Worm (Caenorhabditis elegans) whole organism, L1 larva: ENCODE results near the gene wago-5.
A peak's percentile ranks its signal among the peaks of the same experiment; 100 is the strongest.
"Not testable (repeated sequence)": the region's sequence is repeated elsewhere in the genome, so short reads cannot be mapped to it uniquely, and the experiment has no call there.

Experiments
- C04F5.9 ChIP-seq: sonication (generic microtip); optimal IDR thresholded peaks from 2 replicates; lab custom pipeline; 2016; ENCODE audit warnings: missing genetic modification characterization, missing compliant biosample characterization
- C34B4.2 ChIP-seq: sonication (generic microtip); optimal IDR thresholded peaks from 2 replicates; lab custom pipeline; 2017; ENCODE audit warnings: mild to moderate bottlenecking, missing genetic modification characterization, missing compliant biosample characterization
- alr-1 ChIP-seq: fragments of 200-800 bp; sonication (Bioruptor generic); optimal IDR thresholded peaks from 2 replicates; lab custom pipeline; 2018; ENCODE audit warnings: borderline replicate concordance, mild to moderate bottlenecking, missing genetic modification characterization, missing compliant biosample characterization
- blmp-1 ChIP-seq: fragments of 150-350 bp; optimal IDR thresholded peaks from 2 replicates; lab custom pipeline; 2014; ENCODE audit warnings: missing biosample characterization, missing genetic modification characterization
- ceh-90 ChIP-seq: sonication (generic microtip); optimal IDR thresholded peaks from 2 replicates; lab custom pipeline; 2016; ENCODE audit warnings: missing genetic modification characterization, missing compliant biosample characterization
- efl-1 ChIP-seq, 4 experiments: fragments of 150-350 bp; optimal IDR thresholded peaks in 3 of 4; peaks in 1 of 4; 1 replicate in 1 of 4; 2 replicates in 3 of 4; lab custom pipeline; 2014; ENCODE audit warnings: missing biosample characterization in 2 of 4, missing genetic modification characterization in 2 of 4, missing genetic modification reagents in 2 of 4
- egl-27 ChIP-seq, 2 experiments: fragments of 150-350 bp in 1 of 2; sonication (generic microtip); optimal IDR thresholded peaks; 3 replicates each; lab custom pipeline; 2017 to 2018; ENCODE audit warnings: missing biosample characterization in 2 of 2, missing genetic modification characterization in 2 of 2, missing genetic modification reagents in 2 of 2
- elt-2 ChIP-seq: sonication (generic microtip); optimal IDR thresholded peaks from 2 replicates; lab custom pipeline; 2016; ENCODE audit warnings: missing genetic modification characterization, mild to moderate bottlenecking, inconsistent platforms, missing compliant biosample characterization, missing genetic modification reagents
- elt-3 ChIP-seq, 6 experiments: fragments of 150-350 bp in 1 of 6; sonication (generic microtip); optimal IDR thresholded peaks; 2 replicates each; lab custom pipeline; 2017 to 2018; ENCODE audit warnings: missing biosample characterization in 6 of 6, missing genetic modification characterization in 6 of 6, inconsistent platforms in 1 of 6
- ets-5 ChIP-seq: fragments of 200-800 bp; sonication (Bioruptor generic); IDR thresholded peaks from 2 replicates; pipeline ENCODE4 v1.3.6; 2022; ENCODE audit warnings: missing genetic modification characterization, missing compliant biosample characterization
- fkh-8 ChIP-seq: sonication (generic microtip); optimal IDR thresholded peaks from 2 replicates; lab custom pipeline; 2016; ENCODE audit warnings: mild to moderate bottlenecking, missing genetic modification characterization, missing compliant biosample characterization
- fos-1 ChIP-seq: fragments of 150-350 bp; optimal IDR thresholded peaks from 2 replicates; lab custom pipeline; 2014; ENCODE audit warnings: missing biosample characterization, missing genetic modification characterization
- hlh-4 ChIP-seq: sonication (generic microtip); optimal IDR thresholded peaks from 2 replicates; lab custom pipeline; 2016; ENCODE audit warnings: mild to moderate bottlenecking, missing genetic modification characterization, missing compliant biosample characterization
- lin-14 ChIP-seq: fragments of 200-800 bp; sonication (Bioruptor generic); optimal IDR thresholded peaks from 2 replicates; lab custom pipeline; 2018; ENCODE audit warnings: mild to moderate bottlenecking, missing genetic modification characterization, moderate library complexity, missing compliant biosample characterization
- lir-3 ChIP-seq: sonication (generic microtip); optimal IDR thresholded peaks from 2 replicates; lab custom pipeline; 2016; ENCODE audit warnings: mild to moderate bottlenecking, missing genetic modification characterization, moderate library complexity, missing compliant biosample characterization; ENCODE audit not compliant: poor library complexity
- nhr-11 ChIP-seq: fragments of 150-350 bp; optimal IDR thresholded peaks from 2 replicates; lab custom pipeline; 2014; ENCODE audit warnings: missing biosample characterization, missing genetic modification characterization
- nhr-28 ChIP-seq: fragments of 150-350 bp; optimal IDR thresholded peaks from 2 replicates; lab custom pipeline; 2014; ENCODE audit warnings: missing biosample characterization, missing genetic modification characterization
- nhr-85 ChIP-seq: sonication (generic microtip); peaks from one replicate; lab custom pipeline; 2016; ENCODE audit warnings: missing genetic modification characterization, inconsistent platforms, missing compliant biosample characterization
- rnt-1 ChIP-seq: sonication (generic microtip); optimal IDR thresholded peaks from 2 replicates; lab custom pipeline; 2016; ENCODE audit warnings: mild to moderate bottlenecking, missing genetic modification characterization, moderate library complexity, missing compliant biosample characterization
- snpc-4 ChIP-seq: fragments of 150-350 bp; optimal IDR thresholded peaks from 2 replicates; lab custom pipeline; 2014; ENCODE audit warnings: missing biosample characterization, missing genetic modification characterization
- sptf-1 ChIP-seq: fragments of 150-350 bp; optimal IDR thresholded peaks from 2 replicates; lab custom pipeline; 2014; ENCODE audit warnings: missing biosample characterization, missing genetic modification characterization
- sup-37 ChIP-seq: fragments of 200-800 bp; sonication (Bioruptor generic); optimal IDR thresholded peaks from 2 replicates; lab custom pipeline; 2018; ENCODE audit warnings: mild to moderate bottlenecking, missing genetic modification characterization, missing compliant biosample characterization
- swsn-7 ChIP-seq: sonication (generic microtip); optimal IDR thresholded peaks from 2 replicates; lab custom pipeline; 2016; ENCODE audit warnings: missing genetic modification characterization, missing compliant biosample characterization
- tbx-2 ChIP-seq: sonication (generic microtip); optimal IDR thresholded peaks from 2 replicates; lab custom pipeline; 2016; ENCODE audit warnings: missing genetic modification characterization, missing compliant biosample characterization
- unc-130 ChIP-seq: fragments of 150-350 bp; optimal IDR thresholded peaks from 2 replicates; lab custom pipeline; 2017; ENCODE audit warnings: missing biosample characterization, missing genetic modification characterization, inconsistent platforms
- unc-30 ChIP-seq: sonication (generic microtip); optimal IDR thresholded peaks from 2 replicates; lab custom pipeline; 2017; ENCODE audit warnings: missing biosample characterization, missing genetic modification characterization
- vab-15 ChIP-seq: sonication (generic microtip); optimal IDR thresholded peaks from 2 replicates; lab custom pipeline; 2017; ENCODE audit warnings: missing genotype, mild to moderate bottlenecking, missing genetic modification characterization, missing compliant biosample characterization
- xbp-1 ChIP-seq: sonication (generic microtip); optimal IDR thresholded peaks from 2 replicates; lab custom pipeline; 2016; ENCODE audit warnings: missing genetic modification characterization, missing compliant biosample characterization

The wago-5 gene

ce11 chrII:5815382-5815781 is at the start of gene wago-5:
Gene wago-5 (minus strand): TSS chrII:5815482.
- not testable (repeated sequence) for TF ChIP-seq sptf-1, tbx-2, rnt-1 (tag; lab: Kevin White, UChicago)

- TF ChIP-seq elt-2 (tag; lab: Kevin White, UChicago) (peak; percentile 2), nhr-11 (tag; lab: Kevin White, UChicago) (no peak)
- TF ChIP-seq, all 84 proteins: peak for 1
These were observed 48.6 kb upstream of the wago-5 start, which contains the start of gene tag-234 for ce11 chrII:5863893-5864292. Gene tag-234 (plus strand): TSS chrII:5864193.

ce11 chrII:5860621-5861020 is 45.3 kb upstream of the wago-5 start:
- TF ChIP-seq lin-14 (peak; percentile 49), snpc-4 (tag; lab: Kevin White, UChicago) (no peak)
- TF ChIP-seq, all 84 proteins: peak for 1

- peak; percentile 33 for TF ChIP-seq lin-14
- no peak for TF ChIP-seq C34B4.2 (tag; lab: Kevin White, UChicago)
These were observed 43.0 kb upstream of the wago-5 start, which contains the start of gene F55C12.4 for ce11 chrII:5858322-5858721. Gene F55C12.4 (minus strand): TSS chrII:5858422.

- no peak for TF ChIP-seq swsn-7 (tag; lab: Kevin White, UChicago)
- peak; percentile 17 for TF ChIP-seq lin-14
- no peak for TF ChIP-seq xbp-1 (tag; lab: Kevin White, UChicago)
- TF ChIP-seq blmp-1, result peak; percentile 17
- TF ChIP-seq unc-130 (tag; lab: Kevin White, UChicago), result no peak
- TF ChIP-seq, all 84 proteins: peak for 2
These were observed 38.8 kb upstream of the wago-5 start, which contains the start of gene H41C03.1 for ce11 chrII:5854122-5854521. Gene H41C03.1 (plus strand): TSS chrII:5854422.

ce11 chrII:5853261-5853660 is 38.0 kb upstream of the wago-5 start:
- no peak for TF ChIP-seq alr-1 (tag; lab: Kevin White, UChicago)
- peak; percentile 55 for TF ChIP-seq nhr-85 (tag; lab: Kevin White, UChicago)
- TF ChIP-seq blmp-1, result peak; percentile 73
- TF ChIP-seq elt-3 (tag; optimal IDR thresholded peaks at IDR 0.05; lab: Kevin White, UChicago), result peak in 2 of 6 experiments; percentile 51 to 80

ce11 chrII:5852007-5852406 is 36.7 kb upstream of the wago-5 start, which contains the start of gene H41C03.2:
Gene H41C03.2 (minus strand): TSS chrII:5852107.
- TF ChIP-seq nhr-28 (tag; lab: Kevin White, UChicago) (no peak), ets-5 (no peak), snpc-4 (tag; lab: Kevin White, UChicago) (no peak), sup-37 (no peak), hlh-4 (tag; lab: Kevin White, UChicago) (no peak), fkh-8 (peak; percentile 25)

ce11 chrII:5846181-5846580 is 30.9 kb upstream of the wago-5 start:
- no peak for TF ChIP-seq efl-1 (optimal IDR thresholded peaks at IDR 0.05; lab: Kevin White, UChicago)
- TF ChIP-seq efl-1 (GFP tag; optimal IDR thresholded peaks at IDR 0.05 in 1 of 2; lab: Kevin White, UChicago), result peak in 1 of 2 experiments; percentile 27
- TF ChIP-seq vab-15 (tag; lab: Kevin White, UChicago), result no peak
- TF ChIP-seq fos-1 (tag; lab: Kevin White, UChicago), result no peak
- TF ChIP-seq elt-2 (tag; lab: Kevin White, UChicago), result peak; percentile 22

- TF ChIP-seq sptf-1 (tag; lab: Kevin White, UChicago), result no peak
- no peak for TF ChIP-seq C04F5.9 (tag; lab: Kevin White, UChicago)
- TF ChIP-seq unc-130 (tag; lab: Kevin White, UChicago), result no peak
- no peak for TF ChIP-seq egl-27 (tag; optimal IDR thresholded peaks at IDR 0.05; lab: Kevin White, UChicago)
- TF ChIP-seq vab-15 (tag; lab: Kevin White, UChicago), result no peak
- TF ChIP-seq blmp-1, result no peak
- TF ChIP-seq lir-3 (tag; lab: Kevin White, UChicago), result no peak
- no peak for TF ChIP-seq ceh-90 (tag; lab: Kevin White, UChicago)
- TF ChIP-seq unc-30, result no peak
- no peak for TF ChIP-seq ets-5
These were observed 30.2 kb upstream of the wago-5 start, which contains the start of the genes ZK1248.17 and H41C03.3 for ce11 chrII:5845441-5845840. Gene ZK1248.17 (minus strand): TSS chrII:5845541. Gene H41C03.3 (plus strand): TSS chrII:5845777.
